Fruit fly (Drosophila melanogaster) whole organism, embryonic: ENCODE measurements around the gene Cdc6.

ENCODE experiments used
- Atf-2 ChIP-seq: fragments of 200-800 bp; sonication (Bioruptor generic); optimal IDR thresholded peaks from 2 replicates; lab custom pipeline; 2016; ENCODE audit warnings: missing biosample characterization, missing genetic modification characterization
- Atf3 ChIP-seq: fragments of 200-800 bp; sonication (Bioruptor generic); optimal IDR thresholded peaks from 3 replicates; lab custom pipeline; 2016; ENCODE audit warnings: missing biosample characterization, missing genetic modification characterization
- CG11085 ChIP-seq: fragments of 200-800 bp; sonication (Bioruptor generic); IDR thresholded peaks from 2 replicates; pipeline ENCODE4 v1.3.6; 2022; ENCODE audit warnings: missing biosample characterization, missing genetic modification characterization
- CG13624 ChIP-seq: fragments of 200-800 bp; sonication (Bioruptor generic); optimal IDR thresholded peaks from 2 replicates; lab custom pipeline; 2016; ENCODE audit warnings: missing biosample characterization, missing genetic modification characterization
- CG1647 ChIP-seq: fragments of 200-800 bp; sonication (Bioruptor generic); optimal IDR thresholded peaks from 3 replicates; lab custom pipeline; 2016; ENCODE audit warnings: missing biosample characterization, missing genetic modification characterization
- CG1792 ChIP-seq: fragments of 200-800 bp; sonication (Bioruptor generic); optimal IDR thresholded peaks from 2 replicates; lab custom pipeline; 2016; ENCODE audit warnings: missing biosample characterization, missing genetic modification characterization
- CG18599 ChIP-seq: fragments of 200-800 bp; sonication (Bioruptor generic); optimal IDR thresholded peaks from 3 replicates; lab custom pipeline; 2017; ENCODE audit warnings: missing biosample characterization, missing genetic modification characterization, mild to moderate bottlenecking, moderate library complexity, missing genetic modification reagents
- CG18619 ChIP-seq: fragments of 200-800 bp; sonication (Bioruptor generic); optimal IDR thresholded peaks from 3 replicates; lab custom pipeline; 2017; ENCODE audit warnings: missing biosample characterization, mild to moderate bottlenecking, missing genetic modification characterization
- CG30431 ChIP-seq: fragments of 200-800 bp; sonication (Bioruptor generic); optimal IDR thresholded peaks from 2 replicates; lab custom pipeline; 2017; ENCODE audit warnings: missing biosample characterization, missing genetic modification characterization
- CG31224 ChIP-seq: fragments of 200-800 bp; sonication (Bioruptor generic); IDR thresholded peaks from 2 replicates; pipeline ENCODE4 v1.3.6; 2022; ENCODE audit warnings: missing biosample characterization, missing genetic modification characterization
- CG31365 ChIP-seq: fragments of 200-800 bp; sonication (Bioruptor generic); optimal IDR thresholded peaks from 2 replicates; lab custom pipeline; 2018; ENCODE audit warnings: missing biosample characterization, mild to moderate bottlenecking, missing genetic modification characterization
- CG6813 ChIP-seq: fragments of 200-800 bp; sonication (Bioruptor generic); optimal IDR thresholded peaks from 2 replicates; lab custom pipeline; 2017; ENCODE audit warnings: missing biosample characterization, missing genetic modification characterization, mild to moderate bottlenecking, moderate library complexity, missing genetic modification reagents
- CG7271 ChIP-seq: fragments of 200-800 bp; sonication (Bioruptor generic); optimal IDR thresholded peaks from 2 replicates; lab custom pipeline; 2018; ENCODE audit warnings: missing biosample characterization, mild to moderate bottlenecking, missing genetic modification characterization, moderate library complexity
- CG7556 ChIP-seq: fragments of 200-800 bp; sonication (Bioruptor generic); optimal IDR thresholded peaks from 2 replicates; lab custom pipeline; 2017; ENCODE audit warnings: missing biosample characterization, mild to moderate bottlenecking, missing genetic modification characterization
- CG7786 ChIP-seq: fragments of 200-800 bp; sonication (Bioruptor generic); optimal IDR thresholded peaks from 2 replicates; lab custom pipeline; 2016; ENCODE audit warnings: missing biosample characterization, missing genetic modification characterization
- CG7928 ChIP-seq: fragments of 200-800 bp; sonication (Bioruptor generic); optimal IDR thresholded peaks from 2 replicates; lab custom pipeline; 2017; ENCODE audit warnings: missing biosample characterization, mild to moderate bottlenecking, missing genetic modification characterization
- CG8765 ChIP-seq: fragments of 200-800 bp; sonication (Bioruptor generic); IDR thresholded peaks from 2 replicates; pipeline ENCODE4 v1.3.6; 2022; ENCODE audit warnings: missing biosample characterization, missing genetic modification characterization
- CG9609 ChIP-seq: fragments of 200-800 bp; sonication (Bioruptor generic); optimal IDR thresholded peaks from 3 replicates; lab custom pipeline; 2016; ENCODE audit warnings: missing biosample characterization, missing genetic modification characterization
- CG9727 ChIP-seq: fragments of 200-800 bp; sonication (Bioruptor generic); optimal IDR thresholded peaks from 3 replicates; lab custom pipeline; 2017; ENCODE audit warnings: missing biosample characterization, mild to moderate bottlenecking, missing genetic modification characterization
- CG9817 ChIP-seq: fragments of 200-800 bp; sonication (Bioruptor generic); optimal IDR thresholded peaks from 2 replicates; lab custom pipeline; 2018; ENCODE audit warnings: missing biosample characterization, mild to moderate bottlenecking, missing genetic modification characterization, moderate library complexity
- Dek ChIP-seq: fragments of 200-800 bp; sonication (Bioruptor generic); optimal IDR thresholded peaks from 3 replicates; lab custom pipeline; 2019; ENCODE audit warnings: missing biosample characterization, mild to moderate bottlenecking, missing genetic modification characterization, moderate library complexity
- Dref ChIP-seq: fragments of 200-800 bp; sonication (Bioruptor generic); IDR thresholded peaks from 2 replicates; pipeline ENCODE4 v1.3.6; 2022; ENCODE audit warnings: missing biosample characterization, missing genetic modification characterization
- E2f2 ChIP-seq: fragments of 200-800 bp; sonication (Bioruptor generic); IDR thresholded peaks from 2 replicates; pipeline ENCODE4 v1.3.6; 2022; ENCODE audit warnings: missing biosample characterization, missing genetic modification characterization
- Eip74EF ChIP-seq, 2 experiments: fragments of 200-800 bp in 1 of 2; fragments of >200 bp in 1 of 2; sonication (Bioruptor generic) in 1 of 2; optimal IDR thresholded peaks; 2 replicates each; lab custom pipeline; 2017 to 2019; ENCODE audit warnings: missing biosample characterization in 2 of 2, missing genetic modification characterization in 2 of 2, mild to moderate bottlenecking in 1 of 2, moderate library complexity in 1 of 2
- Ets97D ChIP-seq: fragments of 200-800 bp; sonication (Bioruptor generic); optimal IDR thresholded peaks from 3 replicates; lab custom pipeline; 2016; ENCODE audit warnings: missing biosample characterization, missing genetic modification characterization
- HLH4C ChIP-seq: fragments of 200-800 bp; sonication (Bioruptor generic); IDR thresholded peaks from 3 replicates; pipeline ENCODE4 v1.3.6; 2022; ENCODE audit warnings: missing biosample characterization, missing genetic modification characterization; ENCODE audit not compliant: partially characterized antibody
- Hr3 ChIP-seq: fragments of 200-800 bp; sonication (Bioruptor generic); optimal IDR thresholded peaks from 3 replicates; lab custom pipeline; 2016; ENCODE audit warnings: missing biosample characterization, missing genetic modification characterization
- Hr39 ChIP-seq: fragments of >200 bp; optimal IDR thresholded peaks from 2 replicates; lab custom pipeline; 2017
- Oaz ChIP-seq: fragments of 200-800 bp; sonication (Bioruptor generic); IDR thresholded peaks from 2 replicates; pipeline ENCODE4 v1.3.6; 2022; ENCODE audit warnings: missing biosample characterization, missing genetic modification characterization
- Six4 ChIP-seq: fragments of 200-800 bp; sonication (Bioruptor generic); optimal IDR thresholded peaks from 2 replicates; lab custom pipeline; 2016; ENCODE audit warnings: missing biosample characterization, missing genetic modification characterization
- Ssrp ChIP-seq: fragments of 200-800 bp; sonication (Bioruptor generic); optimal IDR thresholded peaks from 2 replicates; lab custom pipeline; 2018; ENCODE audit warnings: missing biosample characterization, mild to moderate bottlenecking, missing genetic modification characterization, moderate library complexity
- Usf ChIP-seq: fragments of 200-800 bp; sonication (Bioruptor generic); optimal IDR thresholded peaks from 2 replicates; lab custom pipeline; 2017; ENCODE audit warnings: missing genotype, missing biosample characterization, missing genetic modification characterization
- ase ChIP-seq: fragments of 200-800 bp; sonication (Bioruptor generic); IDR thresholded peaks from 3 replicates; pipeline ENCODE4 v1.3.6; 2022; ENCODE audit warnings: missing biosample characterization, missing genetic modification characterization
- bbx ChIP-seq: fragments of 200-800 bp; sonication (Bioruptor generic); IDR thresholded peaks from 2 replicates; pipeline ENCODE4 v1.3.6; 2022; ENCODE audit warnings: missing biosample characterization, missing genetic modification characterization; ENCODE audit not compliant: partially characterized antibody
- br ChIP-seq: fragments of >200 bp; optimal IDR thresholded peaks from 2 replicates; lab custom pipeline; 2017
- en ChIP-seq: fragments of 200-800 bp; sonication (Bioruptor generic); optimal IDR thresholded peaks from 2 replicates; lab custom pipeline; 2016; ENCODE audit warnings: missing biosample characterization, missing genetic modification characterization
- ewg ChIP-seq: fragments of 200-800 bp; sonication (Bioruptor generic); optimal IDR thresholded peaks from 3 replicates; lab custom pipeline; 2017; ENCODE audit warnings: mild to moderate bottlenecking, missing biosample characterization, missing genetic modification reagents, missing genetic modification characterization
- gsb-n ChIP-seq: fragments of 200-800 bp; sonication (Bioruptor generic); optimal IDR thresholded peaks from 3 replicates; lab custom pipeline; 2018; ENCODE audit warnings: missing biosample characterization, mild to moderate bottlenecking, missing genetic modification characterization
- lov ChIP-seq, 2 experiments: fragments of 200-800 bp in 1 of 2; fragments of >200 bp in 1 of 2; sonication (Bioruptor generic) in 1 of 2; IDR thresholded peaks in 1 of 2; optimal IDR thresholded peaks in 1 of 2; 2 replicates in 1 of 2; 3 replicates in 1 of 2; pipeline versions ENCODE4 v1.3.6 to Lab custom; 2017 to 2022; ENCODE audit warnings: missing biosample characterization in 1 of 2, missing genetic modification characterization in 1 of 2
- luna ChIP-seq: fragments of 200-800 bp; sonication (Bioruptor generic); optimal IDR thresholded peaks from 2 replicates; lab custom pipeline; 2016; ENCODE audit warnings: missing biosample characterization, missing genetic modification characterization
- psq ChIP-seq: fragments of 200-800 bp; sonication (Bioruptor generic); optimal IDR thresholded peaks from 2 replicates; lab custom pipeline; 2017; ENCODE audit warnings: missing biosample characterization, missing genetic modification characterization
- sc ChIP-seq, 3 experiments: fragments of >200 bp in 2 of 3; fragments of 200-800 bp in 1 of 3; sonication (Bioruptor generic) in 1 of 3; optimal IDR thresholded peaks; 2 replicates in 2 of 3; 3 replicates in 1 of 3; lab custom pipeline; 2017; ENCODE audit warnings: mild to moderate bottlenecking in 1 of 3, missing biosample characterization in 1 of 3, missing genetic modification characterization in 1 of 3, missing genetic modification reagents in 1 of 3
- stwl ChIP-seq: fragments of 200-800 bp; sonication (Bioruptor generic); optimal IDR thresholded peaks from 3 replicates; lab custom pipeline; 2018; ENCODE audit warnings: missing biosample characterization, mild to moderate bottlenecking, missing genetic modification characterization, moderate library complexity
- tgo ChIP-seq: fragments of 200-800 bp; sonication (Bioruptor generic); IDR thresholded peaks from 3 replicates; pipeline ENCODE4 v1.3.6; 2022; ENCODE audit warnings: missing biosample characterization, missing genetic modification characterization
- tin ChIP-seq: fragments of 200-800 bp; sonication (Bioruptor generic); optimal IDR thresholded peaks from 3 replicates; lab custom pipeline; 2016; ENCODE audit warnings: missing biosample characterization, missing genetic modification characterization
- unpg ChIP-seq: fragments of 200-800 bp; sonication (Bioruptor generic); optimal IDR thresholded peaks from 3 replicates; lab custom pipeline; 2018; ENCODE audit warnings: missing biosample characterization, mild to moderate bottlenecking, missing genetic modification characterization, moderate library complexity
- vfl ChIP-seq: fragments of 200-800 bp; sonication (Bioruptor generic); optimal IDR thresholded peaks from 2 replicates; lab custom pipeline; 2016; ENCODE audit warnings: missing biosample characterization, missing genetic modification characterization
- zfh1 ChIP-seq: fragments of 200-800 bp; sonication (Bioruptor generic); IDR thresholded peaks from 3 replicates; pipeline ENCODE4 v1.3.6; 2022; ENCODE audit warnings: missing biosample characterization, missing genetic modification characterization
- zfh2 ChIP-seq: fragments of 200-800 bp; sonication (Bioruptor generic); optimal IDR thresholded peaks from 2 replicates; lab custom pipeline; 2016; ENCODE audit warnings: missing biosample characterization, missing genetic modification characterization

The Cdc6 gene

dm6 chr3L:8667809-8668593 is 34.1 kb upstream of the Cdc6 start (continued):
- TF ChIP-seq sc (optimal IDR thresholded peaks at IDR 0.05; lab: Kevin White, UChicago) (no peak), sc (GFP tag; optimal IDR thresholded peaks at IDR 0.05; lab: Kevin White, UChicago) (no peak), unpg (GFP tag; lab: Kevin White, UChicago) (peak; percentile 53), zfh2 (GFP tag; lab: Kevin White, UChicago) (no peak), CG18619 (GFP tag; lab: Kevin White, UChicago) (no peak), lov (optimal IDR thresholded peaks at IDR 0.05; lab: Kevin White, UChicago) (no peak), lov (GFP tag; IDR thresholded peaks at IDR 0.05; lab: Robert Waterston, UW) (no peak), Eip74EF (GFP tag; optimal IDR thresholded peaks at IDR 0.05; lab: Kevin White, UChicago) (peak in 1 of 2 experiments; percentile 8), bbx (GFP tag; lab: Robert Waterston, UW) (no peak), CG7556 (peak; percentile 21), Hr39 (lab: Kevin White, UChicago) (no peak), Usf (GFP tag; lab: Kevin White, UChicago) (no peak), CG7786 (GFP tag; lab: Kevin White, UChicago) (no peak), psq (GFP tag; lab: Kevin White, UChicago) (no peak), CG6813 (GFP tag; lab: Kevin White, UChicago) (no peak), en (no peak), Ssrp (tag; lab: Kevin White, UChicago) (peak; percentile 45), CG8765 (GFP tag; lab: Robert Waterston, UW) (no peak), CG7271 (no peak), ase (GFP tag; lab: Robert Waterston, UW) (no peak), CG11085 (no peak), br (lab: Kevin White, UChicago) (no peak), Atf-2 (GFP tag; lab: Kevin White, UChicago) (no peak), CG1647 (GFP tag; lab: Kevin White, UChicago) (no peak), stwl (tag; lab: Kevin White, UChicago) (no peak), CG13624 (GFP tag; lab: Kevin White, UChicago) (no peak), E2f2 (GFP tag; lab: Robert Waterston, UW) (no peak; the same call in 1 of the 2 replicates), CG18599 (GFP tag; lab: Kevin White, UChicago) (peak; percentile 9), Dref (GFP tag; lab: Robert Waterston, UW) (no peak), CG30431 (GFP tag; lab: Kevin White, UChicago) (no peak), gsb-n (tag; lab: Kevin White, UChicago) (peak; percentile 42), CG9817 (no peak), CG7928 (GFP tag; lab: Kevin White, UChicago) (no peak), Dek (tag; lab: Kevin White, UChicago) (no peak), tin (GFP tag; lab: Kevin White, UChicago) (no peak), Atf3 (GFP tag; lab: Kevin White, UChicago) (no peak), luna (GFP tag; lab: Kevin White, UChicago) (no peak), CG31224 (GFP tag; lab: Robert Waterston, UW) (no peak), Oaz (GFP tag; lab: Robert Waterston, UW) (no peak), Hr3 (GFP tag; lab: Kevin White, UChicago) (no peak), zfh1 (GFP tag; lab: Robert Waterston, UW) (peak; percentile 62; the same call in 2 of the 3 replicates), ewg (GFP tag; lab: Kevin White, UChicago) (no peak), Ets97D (no peak), CG1792 (GFP tag; lab: Kevin White, UChicago) (no peak), CG31365 (tag; lab: Kevin White, UChicago) (no peak), Six4 (GFP tag; lab: Kevin White, UChicago) (no peak), CG9609 (GFP tag; lab: Kevin White, UChicago) (no peak), HLH4C (no peak), vfl (GFP tag; lab: Kevin White, UChicago) (no peak), CG9727 (GFP tag; lab: Kevin White, UChicago) (peak; percentile 52), tgo (GFP tag; lab: Robert Waterston, UW) (peak; percentile 48; the same call in 2 of the 3 replicates)
